Fruit fly (Drosophila melanogaster): ENCODE data around the gene RpL34a.

RpL34a gene

DNA sequence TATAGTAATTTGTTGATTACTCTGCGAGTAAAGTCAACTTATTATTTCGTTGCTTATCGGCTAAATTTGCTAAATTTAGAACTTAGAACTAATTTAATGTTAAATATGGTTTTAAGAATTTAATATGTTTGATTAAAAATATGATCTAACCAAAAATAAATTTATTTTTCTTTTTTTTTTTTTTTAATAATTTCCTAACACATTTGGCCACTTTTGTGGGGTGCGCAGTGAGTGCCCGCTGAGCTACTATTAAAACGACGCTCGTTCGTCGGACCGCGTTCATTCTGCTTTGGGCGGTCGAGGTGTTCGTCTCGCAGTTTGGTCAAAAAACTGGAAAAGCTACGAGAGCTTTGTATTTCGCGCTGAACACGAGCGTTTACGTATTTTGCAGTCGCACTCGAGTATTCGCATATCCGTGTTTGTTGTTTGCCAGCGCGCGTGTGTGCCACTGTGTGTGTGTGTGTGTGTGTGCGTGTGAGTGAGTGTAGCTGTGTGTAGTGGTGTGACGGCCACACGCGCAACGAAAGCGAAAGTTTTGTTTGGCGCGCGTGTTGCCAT, 47.6 kb upstream of the RpL34a start, which contains the start of gene Cipc (continued):
- TF ChIP-seq CG42726 (GFP tag; IDR thresholded peaks at IDR 0.05; ENCODE audit: partially characterized antibody) (peak; percentile 75; the same call in 1 of the 2 replicates), en (GFP tag; optimal IDR thresholded peaks at IDR 0.05) (no peak), NC2α (GFP tag; optimal IDR thresholded peaks at IDR 0.05) (no peak), Aef1 (GFP tag; IDR thresholded peaks at IDR 0.05) (peak; percentile 53; the same call in 2 of the 3 replicates), repo (GFP tag; optimal IDR thresholded peaks at IDR 0.05) (no peak), toy (GFP tag; IDR thresholded peaks at IDR 0.05) (no peak), mirr (GFP tag; optimal IDR thresholded peaks at IDR 0.05) (peak; percentile 69), croc (GFP tag; conservative IDR thresholded peaks at IDR 0.05) (peak; percentile 55; the same call in 2 of the 3 replicates), lbe (GFP tag; optimal IDR thresholded peaks at IDR 0.05) (peak; percentile 63), CG4360 (GFP tag; IDR thresholded peaks at IDR 0.05) (no peak), CG6854 (GFP tag; optimal IDR thresholded peaks at IDR 0.05) (peak; percentile 83), CG4328 (GFP tag; optimal IDR thresholded peaks at IDR 0.05) (peak; percentile 79), CG13624 (GFP tag; optimal IDR thresholded peaks at IDR 0.05) (peak; percentile 56), CTCF (GFP tag; optimal IDR thresholded peaks at IDR 0.05) (peak; percentile 34), CG15011 (GFP tag; optimal IDR thresholded peaks at IDR 0.05) (peak; percentile 48), ken (GFP tag; IDR thresholded peaks at IDR 0.05) (0 out of 3 replicates have a peak, but pooled peaks have one; percentile 33), CG11398 (GFP tag; optimal IDR thresholded peaks at IDR 0.05) (no peak), CG11560 (tag; IDR thresholded peaks at IDR 0.05) (0 out of 3 replicates have a peak, but pooled peaks have one; percentile 25), nom (GFP tag; optimal IDR thresholded peaks at IDR 0.05) (peak; percentile 46), CG14667 (GFP tag; IDR thresholded peaks at IDR 0.05) (peak; percentile 60), CG3726 (GFP tag; IDR thresholded peaks at IDR 0.05) (peak; percentile 53; the same call in 1 of the 3 replicates), CG15601 (tag; optimal IDR thresholded peaks at IDR 0.05) (peak; percentile 27), CG13775 (GFP tag; optimal IDR thresholded peaks at IDR 0.05) (peak; percentile 66), klu (GFP tag; IDR thresholded peaks at IDR 0.05) (no peak; the same call in 1 of the 2 replicates), Dfd (GFP tag; optimal IDR thresholded peaks at IDR 0.05) (no peak), Hr51 (GFP tag; optimal IDR thresholded peaks at IDR 0.05) (peak; percentile 47 to 90), CG7987 (GFP tag; optimal IDR thresholded peaks at IDR 0.05) (peak; percentile 67), HLH3B (GFP tag; IDR thresholded peaks at IDR 0.05) (peak; percentile 66), CG7271 (tag; optimal IDR thresholded peaks at IDR 0.05) (peak; percentile 10), CrebB (tag; optimal IDR thresholded peaks at IDR 0.05) (no peak), CG12659 (GFP tag; optimal IDR thresholded peaks at IDR 0.05) (peak; percentile 80), Drgx (GFP tag; IDR thresholded peaks at IDR 0.05) (peak; percentile 75), so (GFP tag; IDR thresholded peaks at IDR 0.05) (peak; percentile 60; the same call in 1 of the 3 replicates), tup (GFP tag; optimal IDR thresholded peaks at IDR 0.05) (peak; percentile 8), Bgb (GFP tag; IDR thresholded peaks at IDR 0.05; ENCODE audit: partially characterized antibody) (peak; percentile 74), yki (optimal IDR thresholded peaks at IDR 0.05) (no peak), Ptx1 (GFP tag; IDR thresholded peaks at IDR 0.05) (peak; percentile 79), CHES-1-like (GFP tag; optimal IDR thresholded peaks at IDR 0.05) (no peak), fu2 (GFP tag; optimal IDR thresholded peaks at IDR 0.05) (no peak), CG12236 (GFP tag; optimal IDR thresholded peaks at IDR 0.05) (no peak), H2.0 (GFP tag; IDR thresholded peaks at IDR 0.05) (0 out of 2 replicates have a peak, but pooled peaks have one; percentile 16), CG8388 (GFP tag; optimal IDR thresholded peaks at IDR 0.05) (peak; percentile 61), run (tag; optimal IDR thresholded peaks at IDR 0.05) (peak; percentile 52), Lhr (GFP tag; optimal IDR thresholded peaks at IDR 0.05) (no peak), dpn (GFP tag; optimal IDR thresholded peaks at IDR 0.05) (peak; percentile 19 to 69), Camta (GFP tag; optimal IDR thresholded peaks at IDR 0.05) (no peak), insv (GFP tag; optimal IDR thresholded peaks at IDR 0.05) (peak in 1 of 2 experiments; percentile 38), CG17912 (GFP tag; optimal IDR thresholded peaks at IDR 0.05) (no peak), CG30020 (tag; optimal IDR thresholded peaks at IDR 0.05) (peak; percentile 6), amos (GFP tag; IDR thresholded peaks at IDR 0.05; ENCODE audit: partially characterized antibody) (peak; percentile 42; the same call in 1 of the 2 replicates)
